Worm (Caenorhabditis elegans) whole organism, L2 larva: ENCODE data around the gene nlp-61.

Experiments
- C34F6.9 ChIP-seq: fragments of 150-350 bp; optimal IDR thresholded peaks from 2 replicates; lab custom pipeline; 2014; ENCODE audit warnings: missing biosample characterization, missing genetic modification characterization
- F13H6.1 ChIP-seq: sonication (generic microtip); optimal IDR thresholded peaks from 2 replicates; lab custom pipeline; 2016; ENCODE audit warnings: missing genetic modification characterization, missing compliant biosample characterization
- R02D3.7 ChIP-seq: fragments of 150-350 bp; optimal IDR thresholded peaks from 2 replicates; lab custom pipeline; 2014; ENCODE audit warnings: missing biosample characterization, missing genetic modification characterization
- Y55F3AM.14 ChIP-seq: fragments of 200-800 bp; sonication (Bioruptor generic); optimal IDR thresholded peaks from 2 replicates; lab custom pipeline; 2018; ENCODE audit warnings: mild to moderate bottlenecking, missing genetic modification characterization, missing compliant biosample characterization
- ZK546.5 ChIP-seq: sonication (generic microtip); optimal IDR thresholded peaks from 2 replicates; lab custom pipeline; 2017; ENCODE audit warnings: missing biosample characterization, missing genetic modification characterization
- alr-1 ChIP-seq: fragments of 150-350 bp; optimal IDR thresholded peaks from 2 replicates; lab custom pipeline; 2014; ENCODE audit warnings: missing biosample characterization, missing genetic modification characterization
- aly-2 ChIP-seq: fragments of 150-350 bp; optimal IDR thresholded peaks from 2 replicates; lab custom pipeline; 2014; ENCODE audit warnings: missing biosample characterization, missing genetic modification characterization
- ama-1 ChIP-seq: fragments of 150-350 bp; optimal IDR thresholded peaks from 2 replicates; lab custom pipeline; 2018; ENCODE audit warnings: inconsistent platforms
- ceh-16 ChIP-seq: fragments of 150-350 bp; optimal IDR thresholded peaks from 2 replicates; lab custom pipeline; 2014; ENCODE audit warnings: missing biosample characterization, missing genetic modification characterization
- crh-2 ChIP-seq: sonication (generic microtip); optimal IDR thresholded peaks from 2 replicates; lab custom pipeline; 2017; ENCODE audit warnings: missing biosample characterization, missing genetic modification characterization
- dmd-4 ChIP-seq: sonication (generic microtip); optimal IDR thresholded peaks from 2 replicates; lab custom pipeline; 2017; ENCODE audit warnings: missing biosample characterization, missing genetic modification characterization
- egl-27 ChIP-seq: sonication (generic microtip); optimal IDR thresholded peaks from 3 replicates; lab custom pipeline; 2017; ENCODE audit warnings: missing biosample characterization, missing genetic modification reagents, missing genetic modification characterization
- elt-3 ChIP-seq: sonication (generic microtip); optimal IDR thresholded peaks from 2 replicates; lab custom pipeline; 2017; ENCODE audit warnings: missing biosample characterization, missing genetic modification characterization
- fos-1 ChIP-seq: fragments of 150-350 bp; optimal IDR thresholded peaks from 2 replicates; lab custom pipeline; 2014; ENCODE audit warnings: missing biosample characterization, missing genetic modification characterization
- gmeb-1 ChIP-seq: fragments of 150-350 bp; optimal IDR thresholded peaks from 2 replicates; lab custom pipeline; 2014; ENCODE audit warnings: missing biosample characterization, missing genetic modification characterization
- lin-11 ChIP-seq: fragments of 150-350 bp; sonication (generic microtip); optimal IDR thresholded peaks from 2 replicates; lab custom pipeline; 2014; ENCODE audit warnings: missing biosample characterization, missing genetic modification characterization, inconsistent platforms, mixed read lengths
- lin-13 ChIP-seq: fragments of 150-350 bp; optimal IDR thresholded peaks from 2 replicates; lab custom pipeline; 2014; ENCODE audit warnings: missing biosample characterization, missing genetic modification reagents, missing genetic modification characterization
- lin-39 ChIP-seq: fragments of 150-350 bp; optimal IDR thresholded peaks from 2 replicates; lab custom pipeline; 2014; ENCODE audit warnings: missing biosample characterization, missing genetic modification reagents, missing genetic modification characterization
- lsy-2 ChIP-seq, 2 experiments: fragments of 150-350 bp in 1 of 2; sonication (generic microtip) in 1 of 2; optimal IDR thresholded peaks; 2 replicates each; lab custom pipeline; 2014 to 2017; ENCODE audit warnings: missing biosample characterization in 2 of 2, missing genetic modification characterization in 2 of 2
- mab-5 ChIP-seq: fragments of 150-350 bp; optimal IDR thresholded peaks from 2 replicates; lab custom pipeline; 2014; ENCODE audit warnings: missing biosample characterization, missing genetic modification characterization
- mbf-1 ChIP-seq: sonication (generic microtip); optimal IDR thresholded peaks from 2 replicates; lab custom pipeline; 2017; ENCODE audit warnings: missing biosample characterization, missing genetic modification characterization
- mdl-1 ChIP-seq, 2 experiments: fragments of 150-350 bp in 1 of 2; sonication (generic microtip) in 1 of 2; optimal IDR thresholded peaks; 2 replicates each; lab custom pipeline; 2017; ENCODE audit warnings: missing biosample characterization in 2 of 2, missing genetic modification characterization in 2 of 2
- nhr-10 ChIP-seq: sonication (generic microtip); optimal IDR thresholded peaks from 2 replicates; lab custom pipeline; 2017; ENCODE audit warnings: missing biosample characterization, missing genetic modification characterization
- nhr-11 ChIP-seq: fragments of 150-350 bp; optimal IDR thresholded peaks from 2 replicates; lab custom pipeline; 2014; ENCODE audit warnings: missing biosample characterization, missing genetic modification characterization
- nhr-12 ChIP-seq: fragments of 150-350 bp; optimal IDR thresholded peaks from 2 replicates; lab custom pipeline; 2014; ENCODE audit warnings: missing biosample characterization, missing genetic modification characterization
- nhr-129 ChIP-seq: fragments of 150-350 bp; optimal IDR thresholded peaks from 2 replicates; lab custom pipeline; 2014; ENCODE audit warnings: missing biosample characterization, missing genetic modification characterization
- nhr-21 ChIP-seq: fragments of 150-350 bp; optimal IDR thresholded peaks from 2 replicates; lab custom pipeline; 2014; ENCODE audit warnings: missing biosample characterization, missing genetic modification characterization
- nhr-23 ChIP-seq: fragments of 150-350 bp; optimal IDR thresholded peaks from 2 replicates; lab custom pipeline; 2014; ENCODE audit warnings: missing biosample characterization, missing genetic modification reagents, missing genetic modification characterization
- nhr-237 ChIP-seq: fragments of 150-350 bp; optimal IDR thresholded peaks from 2 replicates; lab custom pipeline; 2014; ENCODE audit warnings: missing biosample characterization, missing genetic modification characterization
- nhr-25 ChIP-seq: fragments of 150-350 bp; sonication (generic microtip); optimal IDR thresholded peaks from 3 replicates; lab custom pipeline; 2014; ENCODE audit warnings: missing biosample characterization, missing genetic modification characterization
- nhr-6 ChIP-seq: fragments of 150-350 bp; optimal IDR thresholded peaks from 2 replicates; lab custom pipeline; 2014; ENCODE audit warnings: missing biosample characterization, missing genetic modification characterization
- nhr-77 ChIP-seq: fragments of 150-350 bp; optimal IDR thresholded peaks from 2 replicates; lab custom pipeline; 2014; ENCODE audit warnings: missing biosample characterization, missing genetic modification characterization
- peb-1 ChIP-seq: fragments of 150-350 bp; optimal IDR thresholded peaks from 2 replicates; lab custom pipeline; 2014; ENCODE audit warnings: missing biosample characterization, missing genetic modification characterization
- sem-4 ChIP-seq: fragments of 150-350 bp; optimal IDR thresholded peaks from 2 replicates; lab custom pipeline; 2014; ENCODE audit warnings: missing biosample characterization, missing genetic modification reagents, missing genetic modification characterization
- skn-1 ChIP-seq: sonication (generic microtip); optimal IDR thresholded peaks from 2 replicates; lab custom pipeline; 2017; ENCODE audit warnings: missing biosample characterization, missing genetic modification characterization
- sma-3 ChIP-seq: sonication (generic microtip); optimal IDR thresholded peaks from 2 replicates; lab custom pipeline; 2016; ENCODE audit warnings: missing genetic modification reagents, missing genetic modification characterization, missing compliant biosample characterization
- sma-9 ChIP-seq, 2 experiments: fragments of 150-350 bp in 1 of 2; sonication (generic microtip) in 1 of 2; optimal IDR thresholded peaks; 2 replicates each; lab custom pipeline; 2014 to 2016; ENCODE audit warnings: missing genetic modification characterization in 2 of 2, mild to moderate bottlenecking in 1 of 2, missing biosample characterization in 1 of 2, missing compliant biosample characterization in 1 of 2, missing genetic modification reagents in 1 of 2, moderate library complexity in 1 of 2
- unc-39 ChIP-seq: fragments of 150-350 bp; optimal IDR thresholded peaks from 2 replicates; lab custom pipeline; 2014; ENCODE audit warnings: missing biosample characterization, missing genetic modification characterization
- unc-55 ChIP-seq: fragments of 150-350 bp; sonication (generic microtip); optimal IDR thresholded peaks from 3 replicates; lab custom pipeline; 2014; ENCODE audit warnings: missing biosample characterization, missing genetic modification reagents, missing genetic modification characterization
- unc-62 ChIP-seq: fragments of 150-350 bp; optimal IDR thresholded peaks from 2 replicates; lab custom pipeline; 2014; ENCODE audit warnings: missing biosample characterization, missing genetic modification reagents, missing genetic modification characterization
- zag-1 ChIP-seq: fragments of 150-350 bp; optimal IDR thresholded peaks from 2 replicates; lab custom pipeline; 2014; ENCODE audit warnings: missing biosample characterization, missing genetic modification characterization
- ztf-1 ChIP-seq: fragments of 200-800 bp; sonication (Bioruptor generic); conservative IDR thresholded peaks from 2 replicates; pipeline ENCODE4 v1.3.6; 2022; ENCODE audit warnings: missing genetic modification characterization, missing compliant biosample characterization
- ztf-11 ChIP-seq: sonication (generic microtip); optimal IDR thresholded peaks from 2 replicates; lab custom pipeline; 2017; ENCODE audit warnings: missing biosample characterization, missing genetic modification characterization
- ztf-4 ChIP-seq: fragments of 150-350 bp; optimal IDR thresholded peaks from 2 replicates; lab custom pipeline; 2014; ENCODE audit warnings: missing biosample characterization, missing genetic modification characterization

The nlp-61 gene

ce11 chrX:7627351-7627750, at the start of gene nlp-61:
TSS of gene nlp-61 (plus strand) at chrX:7627651.
- TF ChIP-seq nhr-237: no peak
- TF ChIP-seq nhr-11 (tag; lab: Kevin White, UChicago): no peak
- TF ChIP-seq skn-1 (tag; lab: Kevin White, UChicago): no peak
- no peak for TF ChIP-seq zag-1 (tag; lab: Kevin White, UChicago)
- no peak for TF ChIP-seq lin-13 (GFP tag; lab: Kevin White, UChicago)
- no peak for TF ChIP-seq lin-39 (tag; lab: Kevin White, UChicago)
- TF ChIP-seq sem-4: no peak
- TF ChIP-seq nhr-129 (tag; lab: Kevin White, UChicago): no peak
- no peak for TF ChIP-seq nhr-25 (tag; lab: Kevin White, UChicago)

ce11 chrX:7578308-7578707, 49.1 kb upstream of the nlp-61 start:
- TF ChIP-seq sma-3 (no peak), nhr-6 (tag; lab: Kevin White, UChicago) (no peak), lin-11 (tag; lab: Kevin White, UChicago) (no peak), fos-1 (tag; lab: Kevin White, UChicago) (peak; percentile 35), R02D3.7 (no peak), zag-1 (tag; lab: Kevin White, UChicago) (peak; percentile 18), aly-2 (tag; lab: Kevin White, UChicago) (no peak), nhr-11 (tag; lab: Kevin White, UChicago) (no peak), unc-39 (tag; lab: Kevin White, UChicago) (no peak), ztf-1 (GFP tag; lab: Robert Waterston, UW) (no peak), unc-62 (GFP tag; lab: Kevin White, UChicago) (no peak), C34F6.9 (tag; lab: Kevin White, UChicago) (no peak), ama-1 (lab: Kevin White, UChicago) (no peak), gmeb-1 (tag; lab: Kevin White, UChicago) (peak; percentile 30), ztf-11 (tag; lab: Kevin White, UChicago) (no peak), unc-55 (GFP tag; lab: Kevin White, UChicago) (no peak), ceh-16 (no peak), mdl-1 (tag; optimal IDR thresholded peaks at IDR 0.05; lab: Kevin White, UChicago) (peak; percentile 41 to 63), dmd-4 (no peak), nhr-23 (no peak), ztf-4 (tag; lab: Kevin White, UChicago) (no peak), nhr-12 (no peak), lin-13 (GFP tag; lab: Kevin White, UChicago) (no peak), crh-2 (tag; lab: Kevin White, UChicago) (peak; percentile 57), skn-1 (tag; lab: Kevin White, UChicago) (no peak), nhr-21 (tag; lab: Kevin White, UChicago) (no peak), mbf-1 (tag; lab: Kevin White, UChicago) (no peak), ZK546.5 (tag; lab: Kevin White, UChicago) (no peak), nhr-77 (tag; lab: Kevin White, UChicago) (no peak), sma-9 (GFP tag; optimal IDR thresholded peaks at IDR 0.05; lab: Kevin White, UChicago) (peak; percentile 61), sma-9 (tag; optimal IDR thresholded peaks at IDR 0.05; lab: Kevin White, UChicago) (no peak), nhr-10 (tag; lab: Kevin White, UChicago) (no peak), alr-1 (tag; lab: Kevin White, UChicago) (no peak), sem-4 (no peak), lsy-2 (tag; optimal IDR thresholded peaks at IDR 0.05; lab: Kevin White, UChicago) (no peak), elt-3 (tag; lab: Kevin White, UChicago) (no peak), F13H6.1 (tag; lab: Kevin White, UChicago) (peak; percentile 4), peb-1 (tag; lab: Kevin White, UChicago) (no peak), nhr-25 (tag; lab: Kevin White, UChicago) (no peak), Y55F3AM.14 (no peak), lin-39 (tag; lab: Kevin White, UChicago) (no peak), nhr-129 (tag; lab: Kevin White, UChicago) (no peak), nhr-237 (no peak), egl-27 (tag; lab: Kevin White, UChicago) (no peak), mab-5 (tag; lab: Kevin White, UChicago) (no peak)
